Worm (Caenorhabditis elegans) whole organism, late embryonic: ENCODE data around the gene col-151.

Experiments used
- mec-3 ChIP-seq: sonication (generic microtip); optimal IDR thresholded peaks from 2 replicates; lab custom pipeline; 2016; ENCODE audit warnings: borderline replicate concordance, missing genetic modification characterization, missing compliant biosample characterization
- nhr-11 ChIP-seq: fragments of 150-350 bp; optimal IDR thresholded peaks from 2 replicates; lab custom pipeline; 2014; ENCODE audit warnings: missing biosample characterization, missing genetic modification characterization
- pha-4 ChIP-seq: fragments of 150-350 bp; optimal IDR thresholded peaks from 2 replicates; lab custom pipeline; 2018; ENCODE audit warnings: missing biosample characterization, missing genetic modification reagents, missing genetic modification characterization
- tbx-7 ChIP-seq: sonication (generic microtip); optimal IDR thresholded peaks from 2 replicates; lab custom pipeline; 2016; ENCODE audit warnings: missing genotype, missing genetic modification characterization, missing compliant biosample characterization
- unc-55 ChIP-seq: sonication (generic microtip); optimal IDR thresholded peaks from 2 replicates; lab custom pipeline; 2017; ENCODE audit warnings: missing biosample characterization, missing genetic modification reagents, missing genetic modification characterization

DNA sequence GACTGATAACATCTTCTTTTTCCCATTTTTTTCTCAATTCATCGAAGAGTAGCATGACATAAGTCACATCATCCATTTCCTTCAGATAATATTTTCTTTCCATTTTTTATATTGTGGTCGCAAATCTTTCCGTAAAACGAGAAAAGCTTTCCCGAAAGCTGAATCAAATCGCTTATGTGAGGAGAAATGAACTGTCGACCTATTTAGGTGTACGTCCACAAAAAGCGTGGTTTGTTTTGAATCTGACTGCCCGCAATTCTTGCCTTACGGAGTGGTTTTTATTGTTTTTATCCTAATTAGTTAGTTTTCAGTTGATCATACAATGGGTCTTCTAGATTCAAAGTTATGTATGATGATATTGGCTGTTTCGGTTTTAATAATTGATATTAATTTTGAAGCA, 36.8 kb downstream of the col-151 start, which contains the start of gene ttll-15:
- TF ChIP-seq pha-4 (tag; lab: Kevin White, UChicago) (no peak), tbx-7 (tag; lab: Kevin White, UChicago) (no peak), nhr-11 (tag; lab: Kevin White, UChicago) (no peak), unc-55 (no peak), mec-3 (tag; lab: Kevin White, UChicago) (no peak)
